Comparison of ENCODE assay signal across 1 fruit fly cellular context in the genomic region with DNA sequence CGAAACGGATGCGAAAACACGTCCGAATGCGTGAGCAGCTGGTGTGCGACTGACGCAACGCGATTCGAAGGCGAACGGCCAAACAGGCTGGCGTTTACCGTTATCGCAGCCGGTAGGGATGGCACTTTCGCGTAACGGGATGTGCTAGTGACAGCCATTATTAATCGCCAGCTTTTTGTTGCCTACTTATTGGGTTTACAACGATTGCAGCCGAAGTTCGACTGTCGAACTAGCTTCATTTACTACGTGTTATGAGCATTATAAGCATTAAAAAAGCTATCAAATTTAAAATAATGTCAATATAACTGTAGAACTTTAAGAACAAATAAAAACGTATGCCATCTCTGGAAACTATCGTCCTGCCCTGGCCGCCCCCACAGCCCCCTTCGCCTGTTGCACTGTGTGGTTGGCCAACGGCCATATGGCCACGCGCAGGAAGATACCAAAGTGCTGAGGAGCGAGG.
TF ChIP-seq lines count a peak whose summit lies in the region.

A gene (minus strand): TSS at position 51 of the 463 bp plus-strand sequence.

TF ChIP-seq in whole organism, embryonic, 481 proteins besides CTCF, POLR2A, EP300 and RAD21 (continued from another document):
- TF ChIP-seq Aef1 (GFP tag; IDR thresholded peaks at IDR 0.05; lab: Robert Waterston, UW): no peak
- no peak for TF ChIP-seq btn (GFP tag; optimal IDR thresholded peaks at IDR 0.05; lab: Kevin White, UChicago)
- peak; percentile 16 for TF ChIP-seq pzg (GFP tag; optimal IDR thresholded peaks at IDR 0.05; lab: Kevin White, UChicago)
- TF ChIP-seq CG7786 (GFP tag; optimal IDR thresholded peaks at IDR 0.05; lab: Kevin White, UChicago): peak; percentile 21
- TF ChIP-seq CG3847 (GFP tag; IDR thresholded peaks at IDR 0.05; lab: Robert Waterston, UW): peak; percentile 30; the same call in 1 of the 2 replicates
- no peak for TF ChIP-seq Doc2 (GFP tag; IDR thresholded peaks at IDR 0.05; lab: Robert Waterston, UW)
- peak; percentile 47 for TF ChIP-seq Hmr (GFP tag; optimal IDR thresholded peaks at IDR 0.05; lab: Kevin White, UChicago)
- TF ChIP-seq hb (GFP tag; IDR thresholded peaks at IDR 0.05; lab: Robert Waterston, UW; ENCODE audit: partially characterized antibody): 0 out of 3 replicates have a peak, but pooled peaks have one; percentile 25
- 0 out of 3 replicates have a peak, but pooled peaks have one; percentile 34 for TF ChIP-seq CG34224 (GFP tag; IDR thresholded peaks at IDR 0.05; lab: Robert Waterston, UW; ENCODE audit: partially characterized antibody)
- peak; percentile 55 for TF ChIP-seq lab (GFP tag; optimal IDR thresholded peaks at IDR 0.05; lab: Kevin White, UChicago)
- no peak for TF ChIP-seq CG17328 (GFP tag; IDR thresholded peaks at IDR 0.05; lab: Robert Waterston, UW)
TF ChIP-seq in whole organism, embryonic: peak in this region for 79.
